Worm (Caenorhabditis elegans) whole organism, mixed stage, embryonic: ENCODE results near the gene fip-2.

ENCODE experiments used
- lin-13 ChIP-seq: fragments of 150-350 bp; optimal IDR thresholded peaks from 2 replicates; lab custom pipeline; 2014; ENCODE audit warnings: missing biosample characterization, missing genetic modification characterization
- nhr-76 ChIP-seq: sonication (generic microtip); optimal IDR thresholded peaks from 2 replicates; lab custom pipeline; 2017; ENCODE audit warnings: missing biosample characterization, missing genetic modification characterization
- snpc-4 ChIP-seq: fragments of 150-350 bp; optimal IDR thresholded peaks from 2 replicates; lab custom pipeline; 2014; ENCODE audit warnings: missing biosample characterization, missing genetic modification characterization

- TF ChIP-seq snpc-4 (no peak), nhr-76 (tag; lab: Kevin White, UChicago) (no peak), lin-13 (tag; lab: Kevin White, UChicago) (no peak)
Measured at ce11 chrV:9063134-9063533, 4.6 kb upstream of the fip-2 start.
